Worm (Caenorhabditis elegans) whole organism, L2 larva: ENCODE results near the gene C18D4.12.

Experiments
- C34F6.9 ChIP-seq: fragments of 150-350 bp; optimal IDR thresholded peaks from 2 replicates; lab custom pipeline; 2014; ENCODE audit warnings: missing biosample characterization, missing genetic modification characterization
- lsy-2 ChIP-seq, 2 experiments: fragments of 150-350 bp in 1 of 2; sonication (generic microtip) in 1 of 2; optimal IDR thresholded peaks; 2 replicates each; lab custom pipeline; 2014 to 2017; ENCODE audit warnings: missing biosample characterization in 2 of 2, missing genetic modification characterization in 2 of 2
- nhr-12 ChIP-seq: fragments of 150-350 bp; optimal IDR thresholded peaks from 2 replicates; lab custom pipeline; 2014; ENCODE audit warnings: missing biosample characterization, missing genetic modification characterization
- nhr-237 ChIP-seq: fragments of 150-350 bp; optimal IDR thresholded peaks from 2 replicates; lab custom pipeline; 2014; ENCODE audit warnings: missing biosample characterization, missing genetic modification characterization

ce11 chrV:17558377-17558776, 28.0 kb upstream of the C18D4.12 start, which contains the start of gene fbxa-174:
- TF ChIP-seq nhr-237 (no peak), nhr-12 (tag; lab: Kevin White, UChicago) (no peak), C34F6.9 (no peak), lsy-2 (tag; optimal IDR thresholded peaks at IDR 0.05; lab: Kevin White, UChicago) (no peak)
